Fruit fly (Drosophila melanogaster) whole organism, adult: ENCODE data around the gene CG6443.

ENCODE experiments used
- CG12768 ChIP-seq: fragments of 200-800 bp; sonication (Bioruptor generic); optimal IDR thresholded peaks from 2 replicates; lab custom pipeline; 2017; ENCODE audit warnings: missing biosample characterization, missing genetic modification characterization, mild to moderate bottlenecking, moderate library complexity, missing genetic modification reagents
- CG14711 ChIP-seq: fragments of 200-800 bp; sonication (Bioruptor generic); optimal IDR thresholded peaks from 2 replicates; lab custom pipeline; 2018; ENCODE audit warnings: missing biosample characterization, mild to moderate bottlenecking, missing genetic modification characterization, moderate library complexity
- CG33017 ChIP-seq: fragments of 200-800 bp; sonication (Bioruptor generic); optimal IDR thresholded peaks from 2 replicates; lab custom pipeline; 2018; ENCODE audit warnings: missing biosample characterization, mild to moderate bottlenecking, missing genetic modification characterization, moderate library complexity
- cnc ChIP-seq, 2 experiments: fragments of >200 bp; optimal IDR thresholded peaks; 2 replicates each; lab custom pipeline; 2017
- tj ChIP-seq: fragments of 200-800 bp; sonication (Bioruptor generic); optimal IDR thresholded peaks from 3 replicates; lab custom pipeline; 2017; ENCODE audit warnings: missing biosample characterization, mild to moderate bottlenecking, missing genetic modification characterization, moderate library complexity

dm6 chr2L:10709353-10709752 is 19.4 kb upstream of the CG6443 start, which contains the start of gene Lip2:
- TF ChIP-seq CG12768 (GFP tag; lab: Kevin White, UChicago) (no peak), CG14711 (no peak), CG33017 (tag; lab: Kevin White, UChicago) (no peak), cnc (optimal IDR thresholded peaks at IDR 0.05; lab: Kevin White, UChicago) (no peak), tj (GFP tag; lab: Kevin White, UChicago) (no peak)
